Worm (Caenorhabditis elegans) whole organism, midembryonic: ENCODE data around the gene F22E12.1.

Source experiments
- T22C8.4 ChIP-seq: fragments of 200-800 bp; sonication (Bioruptor generic); IDR thresholded peaks from 2 replicates; pipeline ENCODE4 v1.3.6; 2022; ENCODE audit warnings: missing genetic modification characterization, missing compliant biosample characterization
- cog-1 ChIP-seq: sonication (generic microtip); optimal IDR thresholded peaks from 2 replicates; lab custom pipeline; 2016; ENCODE audit warnings: missing genetic modification characterization, missing compliant biosample characterization
- flt-1 ChIP-seq: fragments of 200-800 bp; sonication (Bioruptor generic); IDR thresholded peaks from 2 replicates; pipeline ENCODE4 v1.3.6; 2022; ENCODE audit warnings: missing genetic modification characterization, missing compliant biosample characterization
- klf-2 ChIP-seq: fragments of 200-800 bp; sonication (Bioruptor generic); conservative IDR thresholded peaks from 2 replicates; pipeline ENCODE4 v1.3.6; 2022; ENCODE audit warnings: missing genetic modification reagents, missing genetic modification characterization, missing compliant biosample characterization
- med-1 ChIP-seq: sonication (generic microtip); optimal IDR thresholded peaks from 2 replicates; lab custom pipeline; 2017; ENCODE audit warnings: missing genetic modification characterization, mild to moderate bottlenecking, missing compliant biosample characterization, antibody characterized with exemption, missing genetic modification reagents; ENCODE audit not compliant: insufficient read depth
- ref-1 ChIP-seq: fragments of 200-800 bp; sonication (Bioruptor generic); conservative IDR thresholded peaks from 2 replicates; pipeline ENCODE4 v1.3.6; 2022; ENCODE audit warnings: missing genetic modification reagents, missing genetic modification characterization, missing compliant biosample characterization
- tab-1 ChIP-seq: fragments of 200-800 bp; sonication (Bioruptor generic); IDR thresholded peaks from 2 replicates; pipeline ENCODE4 v1.3.6; 2022; ENCODE audit warnings: missing genetic modification characterization, missing compliant biosample characterization
- ztf-23 ChIP-seq: fragments of 200-800 bp; sonication (Bioruptor generic); IDR thresholded peaks from 2 replicates; pipeline ENCODE4 v1.3.6; 2022; ENCODE audit warnings: missing genetic modification reagents, missing genetic modification characterization, missing compliant biosample characterization
- ztf-29 ChIP-seq: fragments of 200-800 bp; sonication (Bioruptor generic); IDR thresholded peaks from 2 replicates; pipeline ENCODE4 v1.3.6; 2022; ENCODE audit warnings: missing genetic modification reagents, missing genetic modification characterization, missing compliant biosample characterization

F22E12.1 gene

DNA sequence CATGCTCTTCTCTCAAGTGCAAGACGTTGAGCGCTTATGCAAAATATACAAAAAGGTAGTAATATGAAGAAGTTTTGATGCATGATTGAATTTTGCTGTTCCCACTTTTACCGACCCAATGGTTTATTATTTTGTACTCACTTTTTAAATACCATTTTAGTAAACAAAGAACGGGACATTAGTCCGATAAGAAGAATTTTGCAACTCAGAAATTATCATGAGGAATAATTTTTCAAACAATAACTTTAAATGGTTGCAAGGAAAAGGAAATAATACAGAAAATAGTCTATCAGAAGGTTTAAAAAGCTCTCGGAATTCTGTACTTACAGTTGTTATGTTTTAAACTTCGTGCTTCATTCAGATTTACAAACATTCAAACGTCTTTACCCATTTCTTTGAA lies 42.5 kb downstream of the F22E12.1 start, which contains the start of gene F15H10.9:
TSS of gene F15H10.9 (minus strand) at position 101 of the 400 bp plus-strand sequence.
- no peak for TF ChIP-seq tab-1 (GFP tag; lab: Robert Waterston, UW)
- no peak for TF ChIP-seq flt-1 (GFP tag; lab: Robert Waterston, UW)
- no peak for TF ChIP-seq ref-1
- no peak for TF ChIP-seq ztf-23
- no peak for TF ChIP-seq ztf-29 (GFP tag; lab: Robert Waterston, UW)
- no peak for TF ChIP-seq klf-2
- TF ChIP-seq T22C8.4 (GFP tag; lab: Robert Waterston, UW) = no peak
- TF ChIP-seq cog-1 (tag; lab: Kevin White, UChicago) = no peak
- no peak for TF ChIP-seq med-1

ce11 chrV:10410030-10410713 lies 47.0 kb downstream of the F22E12.1 start, which contains the start of gene F15H10.12:
Gene F15H10.12 (minus strand): TSS chrV:10410080.
- TF ChIP-seq T22C8.4 (GFP tag; lab: Robert Waterston, UW) (no peak), med-1 (no peak), cog-1 (tag; lab: Kevin White, UChicago) (no peak), ztf-23 (no peak), ref-1 (no peak), flt-1 (GFP tag; lab: Robert Waterston, UW) (no peak), ztf-29 (GFP tag; lab: Robert Waterston, UW) (no peak), tab-1 (GFP tag; lab: Robert Waterston, UW) (no peak), klf-2 (no peak)

DNA sequence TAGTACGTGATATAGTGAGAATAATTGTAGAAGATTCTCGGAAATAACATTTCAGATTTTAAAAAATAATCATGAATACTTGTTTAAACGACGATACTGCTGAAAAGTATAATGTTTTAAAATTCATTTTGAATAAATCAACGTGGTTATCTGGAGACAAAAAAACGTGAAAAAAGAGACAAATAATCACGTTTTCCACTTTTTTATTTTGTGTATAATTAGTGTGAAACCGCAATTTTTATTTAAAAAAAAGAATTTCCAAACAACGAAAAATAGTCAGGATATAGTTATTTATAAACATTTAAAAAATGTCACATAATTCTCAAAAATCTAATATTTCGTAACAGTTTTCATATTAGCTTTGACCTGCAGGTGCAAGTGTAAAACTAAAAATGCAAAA lies 50.8 kb downstream of the F22E12.1 start, which contains the start of gene F15H10.7:
TSS of gene F15H10.7 (minus strand) at position 101 of the 400 bp plus-strand sequence.
- TF ChIP-seq klf-2 (no peak), flt-1 (GFP tag; lab: Robert Waterston, UW) (no peak), T22C8.4 (GFP tag; lab: Robert Waterston, UW) (no peak), ztf-23 (no peak), ref-1 (no peak), ztf-29 (GFP tag; lab: Robert Waterston, UW) (no peak), med-1 (no peak), tab-1 (GFP tag; lab: Robert Waterston, UW) (no peak), cog-1 (tag; lab: Kevin White, UChicago) (no peak)

DNA sequence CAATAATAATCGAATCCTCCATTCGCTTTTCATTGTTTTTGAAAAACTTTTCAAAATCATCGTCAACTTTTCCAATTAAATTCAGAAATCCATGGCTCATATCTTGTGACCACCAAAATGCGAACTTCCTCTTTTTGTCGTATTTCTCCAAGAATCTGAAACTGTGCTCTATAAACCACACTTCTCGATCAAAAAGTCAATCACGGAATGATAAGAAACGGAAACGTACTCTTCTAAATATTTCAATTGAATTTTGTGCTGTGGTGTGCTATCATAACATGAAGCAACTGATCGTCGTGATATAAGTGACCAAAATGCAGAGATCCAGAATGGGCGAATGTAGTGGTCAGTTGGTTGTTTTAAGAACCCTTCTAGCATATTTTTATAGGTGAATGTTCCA lies 52.4 kb downstream of the F22E12.1 start:
- no peak for TF ChIP-seq tab-1 (GFP tag; lab: Robert Waterston, UW)
- TF ChIP-seq flt-1 (GFP tag; lab: Robert Waterston, UW) = no peak
- TF ChIP-seq ztf-23 = no peak
- TF ChIP-seq cog-1 (tag; lab: Kevin White, UChicago) = no peak
- TF ChIP-seq T22C8.4 (GFP tag; lab: Robert Waterston, UW) = no peak
- no peak for TF ChIP-seq ref-1
- no peak for TF ChIP-seq med-1
- no peak for TF ChIP-seq klf-2
- no peak for TF ChIP-seq ztf-29 (GFP tag; lab: Robert Waterston, UW)
